Fruit fly (Drosophila melanogaster): Measurements from ENCODE around the gene tgo.
A peak's percentile ranks its signal among the peaks of the same experiment; 100 is the strongest.

Gene tgo

DNA sequence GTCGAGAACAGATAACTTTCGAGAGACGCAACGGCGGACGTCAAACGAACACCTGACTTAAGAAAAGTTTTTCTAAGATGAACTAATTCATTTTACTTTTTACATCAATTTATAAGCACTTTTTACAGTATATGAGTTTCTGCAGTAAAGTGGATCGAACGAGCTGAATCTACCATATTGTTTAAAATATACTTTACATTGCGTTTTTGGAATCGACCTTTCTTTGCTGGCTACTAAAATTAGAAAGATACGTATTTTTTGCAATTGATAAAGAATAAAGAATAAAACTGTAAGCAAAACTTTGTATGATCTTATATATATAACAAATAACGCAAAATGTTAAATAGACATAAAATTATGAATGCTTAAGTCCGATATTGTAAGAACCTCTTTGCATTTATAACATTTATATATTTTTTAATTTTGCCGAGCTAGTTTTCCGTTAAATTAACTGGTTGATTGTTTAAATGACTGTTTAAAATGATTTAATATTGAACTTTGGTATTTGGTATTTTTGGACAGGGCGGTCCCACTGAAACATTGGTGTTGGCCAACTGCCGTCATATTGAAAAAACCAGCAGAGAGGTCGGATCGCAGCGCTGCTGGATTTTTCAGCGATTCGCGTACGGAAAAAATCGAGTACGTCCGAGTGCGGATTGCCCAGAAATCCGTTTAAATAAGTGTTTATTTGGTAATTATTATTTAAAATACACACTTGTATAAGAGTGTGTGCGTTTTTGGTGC, 32.3 kb upstream of the tgo start, which contains the start of gene Kdm2 (continued):
- TF ChIP-seq Rx (GFP tag; IDR thresholded peaks at IDR 0.05): no peak
- TF ChIP-seq caup (GFP tag; optimal IDR thresholded peaks at IDR 0.05; ENCODE audit: severe bottlenecking): peak; percentile 9
- no peak for TF ChIP-seq cato (GFP tag; optimal IDR thresholded peaks at IDR 0.05; ENCODE audit: borderline replicate concordance)
- TF ChIP-seq CG1603 (tag; optimal IDR thresholded peaks at IDR 0.05): peak; percentile 50
- TF ChIP-seq esg (GFP tag; conservative IDR thresholded peaks at IDR 0.05): no peak
- peak; percentile 57 for TF ChIP-seq Dek (tag; optimal IDR thresholded peaks at IDR 0.05)
- TF ChIP-seq Dfd (GFP tag; optimal IDR thresholded peaks at IDR 0.05): no peak
- TF ChIP-seq dati (GFP tag; IDR thresholded peaks at IDR 0.05): no peak
- no peak for TF ChIP-seq ara (GFP tag; IDR thresholded peaks at IDR 0.05)
- peak; percentile 23 for TF ChIP-seq CG2116 (GFP tag; optimal IDR thresholded peaks at IDR 0.05)
- no peak for TF ChIP-seq CG15073 (GFP tag; optimal IDR thresholded peaks at IDR 0.05)
- TF ChIP-seq CG10979 (tag; optimal IDR thresholded peaks at IDR 0.05): peak; percentile 12
- no peak for TF ChIP-seq zfh2 (GFP tag; optimal IDR thresholded peaks at IDR 0.05)
- TF ChIP-seq CG6791 (GFP tag; IDR thresholded peaks at IDR 0.05; ENCODE audit: partially characterized antibody): no peak
- no peak for TF ChIP-seq ttk (GFP tag; IDR thresholded peaks at IDR 0.05)
- peak; percentile 18 for TF ChIP-seq CG8281 (tag; optimal IDR thresholded peaks at IDR 0.05)
- no peak for TF ChIP-seq maf-S (GFP tag; optimal IDR thresholded peaks at IDR 0.05)
- no peak for TF ChIP-seq CG6654 (GFP tag; optimal IDR thresholded peaks at IDR 0.05)
- TF ChIP-seq croc (GFP tag; conservative IDR thresholded peaks at IDR 0.05): no peak
- TF ChIP-seq crc (GFP tag; optimal IDR thresholded peaks at IDR 0.05): no peak
- TF ChIP-seq ewg (GFP tag; optimal IDR thresholded peaks at IDR 0.05): no peak
- no peak for TF ChIP-seq disco-r (GFP tag; optimal IDR thresholded peaks at IDR 0.05)
- no peak for TF ChIP-seq mam (GFP tag; optimal IDR thresholded peaks at IDR 0.05)
- peak; percentile 41 for TF ChIP-seq corto (GFP tag; optimal IDR thresholded peaks at IDR 0.05)
- no peak for TF ChIP-seq Xbp1 (GFP tag; optimal IDR thresholded peaks at IDR 0.05)
- TF ChIP-seq bigmax (GFP tag; optimal IDR thresholded peaks at IDR 0.05): no peak
- no peak for TF ChIP-seq CG2889 (GFP tag; IDR thresholded peaks at IDR 0.05)
- TF ChIP-seq CG4404 (GFP tag; IDR thresholded peaks at IDR 0.05): no peak
- TF ChIP-seq kni (GFP tag; optimal IDR thresholded peaks at IDR 0.05): no peak
- peak; percentile 83 for TF ChIP-seq HLHmδ (GFP tag; optimal IDR thresholded peaks at IDR 0.05)
- no peak for TF ChIP-seq Opbp (GFP tag; IDR thresholded peaks at IDR 0.05; ENCODE audit: partially characterized antibody)
- TF ChIP-seq kay (GFP tag; optimal IDR thresholded peaks at IDR 0.05): no peak
- no peak for TF ChIP-seq CG17361 (GFP tag; IDR thresholded peaks at IDR 0.05)
- TF ChIP-seq MBD-R2 (GFP tag; IDR thresholded peaks at IDR 0.05): no peak
- peak; percentile 55 for TF ChIP-seq Hmr (GFP tag; optimal IDR thresholded peaks at IDR 0.05)
- no peak for TF ChIP-seq ftz-f1 (GFP tag; optimal IDR thresholded peaks at IDR 0.05)
- no peak for TF ChIP-seq vvl (GFP tag; IDR thresholded peaks at IDR 0.05)
- no peak for TF ChIP-seq bab2 (GFP tag; optimal IDR thresholded peaks at IDR 0.05)

DNA sequence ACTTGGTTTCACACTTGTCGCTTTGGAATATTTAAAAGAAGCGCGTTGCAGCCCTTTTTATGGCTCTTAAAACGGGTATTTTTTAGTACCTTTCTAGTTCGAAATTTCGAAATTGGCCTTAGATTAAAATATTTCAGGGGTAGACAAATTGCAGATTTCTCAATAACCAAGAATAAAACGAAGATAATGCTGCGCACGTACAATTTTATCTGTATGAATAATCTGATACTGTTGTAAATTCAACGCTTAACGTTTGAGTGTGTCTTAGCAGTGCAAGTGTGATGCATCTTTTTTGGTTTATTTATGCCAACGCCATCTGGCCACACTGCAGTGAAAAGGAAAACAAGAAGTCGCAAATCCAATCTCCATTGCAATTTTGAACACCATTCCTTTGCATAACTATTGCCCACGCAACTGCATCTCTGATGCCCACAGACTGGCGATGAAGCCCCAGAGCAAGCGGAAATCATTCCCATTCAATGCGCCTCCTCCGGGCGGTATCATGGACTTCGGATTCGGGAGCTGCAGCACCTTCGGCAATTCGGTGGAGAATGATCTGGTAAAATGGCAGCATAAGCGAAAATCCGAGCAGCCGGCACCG, 30.8 kb upstream of the tgo start, which contains the start of gene Nmdmc:
TSS of gene Nmdmc (minus strand) at position 37 of the 601 bp plus-strand sequence.
- TF ChIP-seq Sry-δ (GFP tag; optimal IDR thresholded peaks at IDR 0.05) (peak; percentile 29), Ets65A (GFP tag) (peak; percentile 82), CG6254 (GFP tag; optimal IDR thresholded peaks at IDR 0.05) (no peak), Scr (GFP tag; IDR thresholded peaks at IDR 0.05; ENCODE audit: partially characterized antibody) (no peak), CG3726 (GFP tag; IDR thresholded peaks at IDR 0.05) (no peak), CG16863 (GFP tag; optimal IDR thresholded peaks at IDR 0.05) (no peak), CG30431 (GFP tag; optimal IDR thresholded peaks at IDR 0.05) (no peak), Chrac-16 (GFP tag; optimal IDR thresholded peaks at IDR 0.05) (no peak), CG15269 (tag; optimal IDR thresholded peaks at IDR 0.05) (no peak), schlank (tag; optimal IDR thresholded peaks at IDR 0.05) (no peak), tup (GFP tag; optimal IDR thresholded peaks at IDR 0.05) (no peak), CG1529 (GFP tag; optimal IDR thresholded peaks at IDR 0.05) (no peak), tio (GFP tag; optimal IDR thresholded peaks at IDR 0.05) (no peak), CHES-1-like (GFP tag; optimal IDR thresholded peaks at IDR 0.05) (no peak)

Measured in whole organism, embryonic.